Worm (Caenorhabditis elegans): ENCODE data around the gene slc-17.3.

The slc-17.3 gene

ce11 chrIII:7819866-7820265, 45.2 kb downstream of the slc-17.3 start:
- no peak for TF ChIP-seq nhr-12 (tag; optimal IDR thresholded peaks at IDR 0.05)
- no peak for TF ChIP-seq nhr-237 (tag; optimal IDR thresholded peaks at IDR 0.05)
- no peak for TF ChIP-seq ceh-16 (tag; optimal IDR thresholded peaks at IDR 0.05)
- TF ChIP-seq egl-27 (tag; optimal IDR thresholded peaks at IDR 0.05), result no peak
- TF ChIP-seq egl-5 (tag; optimal IDR thresholded peaks at IDR 0.05), result peak; percentile 100
- no peak for TF ChIP-seq ztf-4 (tag; optimal IDR thresholded peaks at IDR 0.05)
- TF ChIP-seq aly-2 (tag; optimal IDR thresholded peaks at IDR 0.05), result no peak
- no peak for TF ChIP-seq nhr-43 (tag; optimal IDR thresholded peaks at IDR 0.05; ENCODE audit: poor library complexity, severe bottlenecking)
- peak; percentile 69 for TF ChIP-seq nfya-1 (tag; optimal IDR thresholded peaks at IDR 0.05; ENCODE audit: insufficient read depth)
- no peak for TF ChIP-seq nhr-28 (tag; optimal IDR thresholded peaks at IDR 0.05)
- TF ChIP-seq ceh-28 (tag; optimal IDR thresholded peaks at IDR 0.05), result no peak
- TF ChIP-seq ZK546.5 (tag; optimal IDR thresholded peaks at IDR 0.05), result no peak
- no peak for TF ChIP-seq nhr-25 (tag; optimal IDR thresholded peaks at IDR 0.05)
- no peak for TF ChIP-seq tbx-2 (tag; optimal IDR thresholded peaks at IDR 0.05)

- peak; percentile 100 for TF ChIP-seq egl-5 (tag; optimal IDR thresholded peaks at IDR 0.05)
- no peak for TF ChIP-seq R02D3.7 (tag; optimal IDR thresholded peaks at IDR 0.05)
Measured at ce11 chrIII:7818965-7819364, 46.1 kb downstream of the slc-17.3 start.

- TF ChIP-seq skn-1 (tag; optimal IDR thresholded peaks at IDR 0.05), result peak; percentile 100
- no peak for TF ChIP-seq sea-2 (GFP tag; optimal IDR thresholded peaks at IDR 0.05)
- TF ChIP-seq nhr-23 (tag; optimal IDR thresholded peaks at IDR 0.05), result peak; percentile 100
Measured at ce11 chrIII:7816463-7816862, 48.6 kb downstream of the slc-17.3 start.

- TF ChIP-seq nhr-23 (tag; optimal IDR thresholded peaks at IDR 0.05), result peak; percentile 99
- TF ChIP-seq ceh-9 (tag; optimal IDR thresholded peaks at IDR 0.05), result no peak
- TF ChIP-seq egl-5 (tag; optimal IDR thresholded peaks at IDR 0.05), result peak; percentile 27
- TF ChIP-seq nhr-237 (tag; optimal IDR thresholded peaks at IDR 0.05), result no peak
- no peak for TF ChIP-seq R02D3.7 (tag; optimal IDR thresholded peaks at IDR 0.05)
- no peak for TF ChIP-seq nhr-76 (tag; optimal IDR thresholded peaks at IDR 0.05)
- peak; percentile 100 for TF ChIP-seq skn-1 (tag; optimal IDR thresholded peaks at IDR 0.05)
Measured at ce11 chrIII:7815571-7816348, 49.3 kb downstream of the slc-17.3 start.

ce11 chrIII:7815056-7815366, 50.1 kb downstream of the slc-17.3 start:
- TF ChIP-seq R02D3.7 (tag; optimal IDR thresholded peaks at IDR 0.05), result no peak

- TF ChIP-seq snpc-4 (tag; optimal IDR thresholded peaks at IDR 0.05), result no peak
- TF ChIP-seq skn-1 (tag; optimal IDR thresholded peaks at IDR 0.05), result peak; percentile 100
- TF ChIP-seq egl-5 (tag; optimal IDR thresholded peaks at IDR 0.05), result peak; percentile 99
- TF ChIP-seq nfya-1 (tag; optimal IDR thresholded peaks at IDR 0.05; ENCODE audit: insufficient read depth), result peak; percentile 79
- peak; percentile 100 for TF ChIP-seq nhr-23 (tag; optimal IDR thresholded peaks at IDR 0.05)
Measured at ce11 chrIII:7814159-7815055, 50.7 kb downstream of the slc-17.3 start, which contains the start of gene egl-5. TSS of gene egl-5 (plus strand) at chrIII:7814374.

All from whole organism, L3 larva.